Fruit fly (Drosophila melanogaster): ENCODE results near the gene Arglu1.

dm6 chr2L:9894193-9894592 lies 43.7 kb downstream of the Arglu1 start:
- TF ChIP-seq CG17806 (tag; optimal IDR thresholded peaks at IDR 0.05), result no peak
- TF ChIP-seq CG10348 (GFP tag; IDR thresholded peaks at IDR 0.05), result no peak
- no peak for TF ChIP-seq fd96Ca (GFP tag; IDR thresholded peaks at IDR 0.05)
- TF ChIP-seq Ets98B (GFP tag; IDR thresholded peaks at IDR 0.05), result no peak
- no peak for TF ChIP-seq Snoo (tag; optimal IDR thresholded peaks at IDR 0.05)
